Worm (Caenorhabditis elegans) whole organism, L1 larva: Measurements from ENCODE around the gene lips-13.

Experiments
- ama-1 ChIP-seq: fragments of 150-350 bp; optimal IDR thresholded peaks from 2 replicates; lab custom pipeline; 2014
- ceh-82 ChIP-seq, 3 experiments: fragments of 150-350 bp in 1 of 3; sonication (generic microtip) in 2 of 3; optimal IDR thresholded peaks; 2 replicates each; lab custom pipeline; 2014 to 2017; ENCODE audit warnings: missing biosample characterization in 3 of 3, missing genetic modification characterization in 3 of 3
- dpl-1 ChIP-seq, 3 experiments: fragments of 150-350 bp in 2 of 3; sonication (generic microtip) in 1 of 3; optimal IDR thresholded peaks; 2 replicates each; lab custom pipeline; 2014 to 2017; ENCODE audit warnings: missing biosample characterization in 3 of 3, missing genetic modification characterization in 3 of 3, missing genetic modification reagents in 3 of 3
- lin-15B ChIP-seq: fragments of 150-350 bp; sonication (generic microtip); optimal IDR thresholded peaks from 3 replicates; lab custom pipeline; 2014; ENCODE audit warnings: missing biosample characterization, missing genetic modification characterization
- lin-39 ChIP-seq: fragments of 150-350 bp; optimal IDR thresholded peaks from 2 replicates; lab custom pipeline; 2014; ENCODE audit warnings: missing biosample characterization, missing genetic modification reagents, missing genetic modification characterization
- nhr-12 ChIP-seq: sonication (generic microtip); optimal IDR thresholded peaks from 2 replicates; lab custom pipeline; 2017; ENCODE audit warnings: missing biosample characterization, missing genetic modification characterization
- rnt-1 ChIP-seq: sonication (generic microtip); optimal IDR thresholded peaks from 2 replicates; lab custom pipeline; 2016; ENCODE audit warnings: mild to moderate bottlenecking, missing genetic modification characterization, moderate library complexity, missing compliant biosample characterization
- tbx-2 ChIP-seq: sonication (generic microtip); optimal IDR thresholded peaks from 2 replicates; lab custom pipeline; 2016; ENCODE audit warnings: missing genetic modification characterization, missing compliant biosample characterization

- no peak for TF ChIP-seq ceh-82 (tag; optimal IDR thresholded peaks at IDR 0.05; lab: Kevin White, UChicago)
- TF ChIP-seq ama-1 = no peak
- no peak for TF ChIP-seq dpl-1 (GFP tag; optimal IDR thresholded peaks at IDR 0.05; lab: Kevin White, UChicago)
- TF ChIP-seq rnt-1 = no peak
- TF ChIP-seq nhr-12 = no peak
- no peak for TF ChIP-seq lin-39 (tag; lab: Kevin White, UChicago)
- TF ChIP-seq tbx-2 (tag; lab: Kevin White, UChicago) = no peak
- TF ChIP-seq lin-15B = no peak
Observed at ce11 chrII:1090743-1091142, 27.1 kb downstream of the lips-13 start.
